Fruit fly (Drosophila melanogaster): Measurements from ENCODE around the gene Uros1.
A peak's percentile ranks its signal among the peaks of the same experiment; 100 is the strongest.

Uros1 gene

DNA sequence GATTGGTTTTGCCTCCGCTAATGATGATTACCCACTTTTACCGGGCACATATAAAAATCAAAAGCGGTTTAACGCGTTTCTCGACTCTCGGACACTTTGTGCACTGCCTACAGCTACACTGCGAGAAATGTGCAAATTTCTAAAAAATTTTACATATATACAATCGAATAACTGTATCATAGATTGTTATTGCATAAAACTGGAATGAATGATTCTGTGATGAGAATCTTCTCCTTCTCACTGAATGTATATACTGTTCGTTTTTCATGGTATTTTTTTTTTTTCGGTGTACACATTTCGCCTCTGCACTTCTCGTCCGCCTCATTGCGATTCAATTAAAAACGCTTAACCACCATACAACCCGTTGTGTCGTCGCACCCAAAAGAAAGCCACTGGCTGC lies 38.8 kb downstream of the Uros1 start (continued):
- no peak for TF ChIP-seq CG17186 (GFP tag; optimal IDR thresholded peaks at IDR 0.05)
- TF ChIP-seq tx (GFP tag; optimal IDR thresholded peaks at IDR 0.05) = no peak
- no peak for TF ChIP-seq pros (GFP tag; optimal IDR thresholded peaks at IDR 0.05)
- no peak for TF ChIP-seq NC2β (GFP tag; optimal IDR thresholded peaks at IDR 0.05)
- TF ChIP-seq CG17912 (GFP tag; optimal IDR thresholded peaks at IDR 0.05) = no peak
- no peak for TF ChIP-seq BtbVII (GFP tag; optimal IDR thresholded peaks at IDR 0.05)
- TF ChIP-seq Ada2b (GFP tag; IDR thresholded peaks at IDR 0.05) = peak; percentile 29; the same call in 1 of the 2 replicates
- no peak for TF ChIP-seq ase (GFP tag; IDR thresholded peaks at IDR 0.05)
- peak; percentile 14 for TF ChIP-seq jumu (GFP tag; optimal IDR thresholded peaks at IDR 0.05)
- TF ChIP-seq nerfin-1 (tag; optimal IDR thresholded peaks at IDR 0.05) = peak; percentile 32
- TF ChIP-seq tgo (GFP tag; IDR thresholded peaks at IDR 0.05) = peak; percentile 21; the same call in 1 of the 3 replicates
- no peak for TF ChIP-seq fru (optimal IDR thresholded peaks at IDR 0.05)
- no peak for TF ChIP-seq Atf-2 (GFP tag; optimal IDR thresholded peaks at IDR 0.05)
- TF ChIP-seq emc (GFP tag; optimal IDR thresholded peaks at IDR 0.05) = no peak
- no peak for TF ChIP-seq da (GFP tag; optimal IDR thresholded peaks at IDR 0.05)
- TF ChIP-seq CG6254 (GFP tag; optimal IDR thresholded peaks at IDR 0.05) = peak; percentile 2
- no peak for TF ChIP-seq Dll (GFP tag; IDR thresholded peaks at IDR 0.05; ENCODE audit: partially characterized antibody)
- TF ChIP-seq abd-A (tag; optimal IDR thresholded peaks at IDR 0.05) = no peak
- TF ChIP-seq CG32532 (GFP tag; IDR thresholded peaks at IDR 0.05) = no peak
- TF ChIP-seq inv (GFP tag; IDR thresholded peaks at IDR 0.05; ENCODE audit: partially characterized antibody) = no peak
- peak; percentile 70 for TF ChIP-seq dmrt99B (tag; optimal IDR thresholded peaks at IDR 0.05)
- TF ChIP-seq Fer3 (tag; optimal IDR thresholded peaks at IDR 0.05) = peak; percentile 11
- peak; percentile 42 for TF ChIP-seq CG5180 (GFP tag; optimal IDR thresholded peaks at IDR 0.05)
- no peak for TF ChIP-seq HmgZ (tag; optimal IDR thresholded peaks at IDR 0.05)
- TF ChIP-seq CG32767 (GFP tag; IDR thresholded peaks at IDR 0.05) = no peak
- no peak for TF ChIP-seq CG17612 (GFP tag; IDR thresholded peaks at IDR 0.05)
- peak; percentile 7 for TF ChIP-seq CG8924 (tag; optimal IDR thresholded peaks at IDR 0.05)
- peak; percentile 38 for TF ChIP-seq ind (GFP tag; optimal IDR thresholded peaks at IDR 0.05)
- no peak for TF ChIP-seq Elba2 (GFP tag; optimal IDR thresholded peaks at IDR 0.05)
- TF ChIP-seq CG30431 (GFP tag; optimal IDR thresholded peaks at IDR 0.05) = peak; percentile 19
- TF ChIP-seq CG9437 (GFP tag; optimal IDR thresholded peaks at IDR 0.05) = no peak
- TF ChIP-seq Lim3 (GFP tag; IDR thresholded peaks at IDR 0.05) = no peak
- no peak for TF ChIP-seq CG2889 (GFP tag; IDR thresholded peaks at IDR 0.05)
- no peak for TF ChIP-seq crp (GFP tag; optimal IDR thresholded peaks at IDR 0.05)
- no peak for TF ChIP-seq klu (GFP tag; IDR thresholded peaks at IDR 0.05)
- peak; percentile 53 for TF ChIP-seq CG13424 (tag; optimal IDR thresholded peaks at IDR 0.05)
- no peak for TF ChIP-seq zfh2 (GFP tag; optimal IDR thresholded peaks at IDR 0.05)
- no peak for TF ChIP-seq Hmx (GFP tag; optimal IDR thresholded peaks at IDR 0.05)
- no peak for TF ChIP-seq Max (GFP tag; optimal IDR thresholded peaks at IDR 0.05)
- TF ChIP-seq CoRest (tag; optimal IDR thresholded peaks at IDR 0.05) = peak; percentile 48
- TF ChIP-seq CG14860 (GFP tag; IDR thresholded peaks at IDR 0.05; ENCODE audit: partially characterized antibody) = no peak
- TF ChIP-seq run (tag; optimal IDR thresholded peaks at IDR 0.05) = no peak
- TF ChIP-seq CG10654 (GFP tag; optimal IDR thresholded peaks at IDR 0.05) = no peak
- TF ChIP-seq dati (GFP tag; IDR thresholded peaks at IDR 0.05) = no peak
- TF ChIP-seq Oaz (GFP tag; IDR thresholded peaks at IDR 0.05) = no peak
- no peak for TF ChIP-seq sc (optimal IDR thresholded peaks at IDR 0.05)
- TF ChIP-seq sc (GFP tag; optimal IDR thresholded peaks at IDR 0.05) = peak; percentile 8
- TF ChIP-seq ham (GFP tag; IDR thresholded peaks at IDR 0.05) = no peak
- no peak for TF ChIP-seq CG15073 (GFP tag; optimal IDR thresholded peaks at IDR 0.05)
- TF ChIP-seq sqz (GFP tag; optimal IDR thresholded peaks at IDR 0.05) = no peak
- TF ChIP-seq nom (GFP tag; optimal IDR thresholded peaks at IDR 0.05) = peak; percentile 63
- no peak for TF ChIP-seq Neu2 (GFP tag; optimal IDR thresholded peaks at IDR 0.05; ENCODE audit: borderline replicate concordance)

Measured in whole organism, embryonic.